Worm (Caenorhabditis elegans) whole organism, mixed stage, embryonic: ENCODE measurements around the gene htrl-1.
"Not testable (repeated sequence)": the region's sequence is repeated elsewhere in the genome, so short reads cannot be mapped to it uniquely, and the experiment has no call there.

ENCODE experiments used
- M03D4.4 ChIP-seq: sonication (generic microtip); optimal IDR thresholded peaks from 2 replicates; lab custom pipeline; 2017; ENCODE audit warnings: mild to moderate bottlenecking, missing genetic modification characterization, missing compliant biosample characterization
- bed-3 ChIP-seq: fragments of 200-800 bp; sonication (Bioruptor generic); optimal IDR thresholded peaks from 3 replicates; lab custom pipeline; 2018; ENCODE audit warnings: mild to moderate bottlenecking, missing genetic modification characterization, moderate library complexity, missing compliant biosample characterization
- blmp-1 ChIP-seq: fragments of 150-350 bp; optimal IDR thresholded peaks from 2 replicates; lab custom pipeline; 2014; ENCODE audit warnings: missing biosample characterization, missing genetic modification characterization
- ceh-43 ChIP-seq: fragments of 200-800 bp; sonication (Bioruptor generic); optimal IDR thresholded peaks from 2 replicates; lab custom pipeline; 2018; ENCODE audit warnings: mild to moderate bottlenecking, missing genetic modification characterization, moderate library complexity, missing compliant biosample characterization
- ceh-83 ChIP-seq: fragments of 200-800 bp; sonication (Bioruptor generic); optimal IDR thresholded peaks from 2 replicates; lab custom pipeline; 2018; ENCODE audit warnings: mild to moderate bottlenecking, missing genetic modification characterization, missing compliant biosample characterization
- ces-1 ChIP-seq: fragments of 150-350 bp; optimal IDR thresholded peaks from 2 replicates; lab custom pipeline; 2014; ENCODE audit warnings: missing biosample characterization, missing genetic modification reagents, missing genetic modification characterization
- cnd-1 ChIP-seq: fragments of 200-800 bp; sonication (Bioruptor generic); optimal IDR thresholded peaks from 2 replicates; lab custom pipeline; 2018; ENCODE audit warnings: mild to moderate bottlenecking, missing genetic modification characterization, missing compliant biosample characterization
- drap-1 ChIP-seq: fragments of 200-800 bp; sonication (Bioruptor generic); optimal IDR thresholded peaks from 3 replicates; lab custom pipeline; 2018; ENCODE audit warnings: mild to moderate bottlenecking, missing genetic modification characterization, missing compliant biosample characterization
- elt-1 ChIP-seq: sonication (generic microtip); optimal IDR thresholded peaks from 2 replicates; lab custom pipeline; 2017; ENCODE audit warnings: missing genetic modification characterization, mild to moderate bottlenecking, missing compliant biosample characterization, antibody characterized with exemption, moderate library complexity, borderline replicate concordance; ENCODE audit not compliant: insufficient read depth
- elt-3 ChIP-seq: fragments of 150-350 bp; optimal IDR thresholded peaks from 2 replicates; lab custom pipeline; 2014; ENCODE audit warnings: missing biosample characterization, missing genetic modification characterization
- ham-2 ChIP-seq: fragments of 200-800 bp; sonication (Bioruptor generic); optimal IDR thresholded peaks from 2 replicates; lab custom pipeline; 2018; ENCODE audit warnings: mild to moderate bottlenecking, missing genetic modification characterization, missing compliant biosample characterization
- hlh-1 ChIP-seq: fragments of 150-350 bp; optimal IDR thresholded peaks from 2 replicates; lab custom pipeline; 2014; ENCODE audit warnings: missing biosample characterization, missing genetic modification reagents, missing genetic modification characterization
- lin-13 ChIP-seq: fragments of 150-350 bp; optimal IDR thresholded peaks from 2 replicates; lab custom pipeline; 2014; ENCODE audit warnings: missing biosample characterization, missing genetic modification characterization
- lin-32 ChIP-seq: fragments of 200-800 bp; sonication (Bioruptor generic); optimal IDR thresholded peaks from 2 replicates; lab custom pipeline; 2018; ENCODE audit warnings: mild to moderate bottlenecking, missing genetic modification characterization, missing compliant biosample characterization
- lsy-2 ChIP-seq: fragments of 150-350 bp; optimal IDR thresholded peaks from 2 replicates; lab custom pipeline; 2014; ENCODE audit warnings: missing biosample characterization, missing genetic modification characterization
- mab-5 ChIP-seq: fragments of 150-350 bp; optimal IDR thresholded peaks from 2 replicates; lab custom pipeline; 2014; ENCODE audit warnings: missing biosample characterization, missing genetic modification characterization
- mep-1 ChIP-seq: fragments of 150-350 bp; optimal IDR thresholded peaks from 2 replicates; lab custom pipeline; 2017; ENCODE audit warnings: missing biosample characterization, missing genetic modification reagents, missing genetic modification characterization, inconsistent platforms
- mls-2 ChIP-seq: sonication (generic microtip); optimal IDR thresholded peaks from 2 replicates; lab custom pipeline; 2016; ENCODE audit warnings: mild to moderate bottlenecking, missing genetic modification characterization, moderate library complexity, missing compliant biosample characterization
- nhr-12 ChIP-seq: fragments of 150-350 bp; optimal IDR thresholded peaks from 2 replicates; lab custom pipeline; 2014; ENCODE audit warnings: missing biosample characterization, missing genetic modification characterization
- nhr-2 ChIP-seq: fragments of 150-350 bp; optimal IDR thresholded peaks from 2 replicates; lab custom pipeline; 2014; ENCODE audit warnings: missing biosample characterization, missing genetic modification characterization
- nhr-28 ChIP-seq: fragments of 150-350 bp; optimal IDR thresholded peaks from 2 replicates; lab custom pipeline; 2014; ENCODE audit warnings: missing biosample characterization, missing genetic modification characterization
- nhr-76 ChIP-seq: sonication (generic microtip); optimal IDR thresholded peaks from 2 replicates; lab custom pipeline; 2017; ENCODE audit warnings: missing biosample characterization, missing genetic modification characterization
- sem-2 ChIP-seq: fragments of 200-800 bp; sonication (Bioruptor generic); optimal IDR thresholded peaks from 2 replicates; lab custom pipeline; 2018; ENCODE audit warnings: mild to moderate bottlenecking, missing genetic modification characterization, missing compliant biosample characterization
- snpc-4 ChIP-seq: fragments of 150-350 bp; optimal IDR thresholded peaks from 2 replicates; lab custom pipeline; 2014; ENCODE audit warnings: missing biosample characterization, missing genetic modification characterization
- sptf-1 ChIP-seq: sonication (generic microtip); optimal IDR thresholded peaks from 2 replicates; lab custom pipeline; 2017; ENCODE audit warnings: mild to moderate bottlenecking, missing genetic modification characterization, moderate library complexity, missing compliant biosample characterization
- tbx-8 ChIP-seq: fragments of 200-800 bp; sonication (Bioruptor generic); optimal IDR thresholded peaks from 2 replicates; lab custom pipeline; 2018; ENCODE audit warnings: mild to moderate bottlenecking, missing genetic modification characterization, moderate library complexity, missing compliant biosample characterization
- unc-120 ChIP-seq: sonication (generic microtip); optimal IDR thresholded peaks from 2 replicates; lab custom pipeline; 2017; ENCODE audit warnings: missing genetic modification characterization, missing compliant biosample characterization; ENCODE audit not compliant: poor library complexity, severe bottlenecking
- unc-39 ChIP-seq: fragments of 150-350 bp; optimal IDR thresholded peaks from 2 replicates; lab custom pipeline; 2014; ENCODE audit warnings: missing biosample characterization, missing genetic modification characterization
- unc-62 ChIP-seq: fragments of 150-350 bp; optimal IDR thresholded peaks from 2 replicates; lab custom pipeline; 2014; ENCODE audit warnings: missing biosample characterization, missing genetic modification reagents, missing genetic modification characterization
- zip-8 ChIP-seq: fragments of 150-350 bp; optimal IDR thresholded peaks from 2 replicates; lab custom pipeline; 2014; ENCODE audit warnings: missing biosample characterization, missing genetic modification characterization
- ztf-11 ChIP-seq: fragments of 150-350 bp; optimal IDR thresholded peaks from 2 replicates; lab custom pipeline; 2014; ENCODE audit warnings: missing biosample characterization, missing genetic modification characterization

Gene htrl-1

DNA sequence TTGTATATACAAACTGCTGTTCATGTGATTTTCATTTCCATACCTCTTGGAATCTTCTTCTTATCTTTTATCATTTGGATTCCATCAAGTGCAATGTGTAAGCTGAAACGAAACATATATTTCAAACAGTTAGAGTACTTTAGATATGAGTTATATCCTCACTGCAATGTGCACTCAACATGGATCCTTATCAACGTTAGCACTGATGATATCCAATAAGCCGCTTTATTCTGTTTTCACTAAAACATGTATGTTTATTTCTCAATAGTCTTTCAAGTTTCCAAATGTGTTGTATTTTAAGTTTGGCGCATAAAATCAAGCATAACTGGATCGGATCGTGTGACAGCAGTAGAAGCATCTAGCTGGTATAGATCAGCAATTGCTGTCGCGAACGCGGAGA, 9.5 kb downstream of the htrl-1 start, which contains the start of gene T11F9.10:
T11F9.10 (plus strand) TSS at position 301 of the 400 bp plus-strand sequence.
- TF ChIP-seq lin-13 = no peak
- no peak for TF ChIP-seq ces-1
- no peak for TF ChIP-seq elt-1
- no peak for TF ChIP-seq mep-1 (tag; lab: Kevin White, UChicago)
- TF ChIP-seq elt-3 (tag; lab: Kevin White, UChicago) = no peak
- no peak for TF ChIP-seq blmp-1 (tag; lab: Kevin White, UChicago)
- no peak for TF ChIP-seq nhr-28 (tag; lab: Kevin White, UChicago)
- TF ChIP-seq cnd-1 (tag; lab: Kevin White, UChicago) = no peak
- TF ChIP-seq ceh-83 = no peak
- TF ChIP-seq mab-5 (tag; lab: Kevin White, UChicago) = no peak
- TF ChIP-seq nhr-76 = no peak
- TF ChIP-seq M03D4.4 (tag; lab: Kevin White, UChicago) = no peak
- TF ChIP-seq snpc-4 = no peak

DNA sequence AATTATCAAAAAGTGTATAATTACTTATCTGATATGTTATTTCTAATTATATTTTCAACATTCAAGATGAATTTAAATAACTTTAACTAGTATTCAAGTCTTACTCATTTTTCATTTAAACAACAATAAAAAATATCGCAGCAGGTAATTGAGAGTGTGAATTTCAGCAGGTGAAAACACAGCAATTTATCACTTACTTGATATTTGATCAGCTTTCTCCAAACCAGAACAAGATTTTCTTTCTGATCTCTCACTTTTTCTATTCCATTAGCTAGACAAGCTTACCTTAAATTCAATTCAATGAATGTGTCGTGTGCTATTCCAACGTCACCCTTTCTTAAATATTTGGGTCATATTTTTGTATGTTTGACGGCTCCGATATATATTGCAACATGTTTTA, 10.6 kb downstream of the htrl-1 start, which contains the start of gene srh-1:
srh-1 (plus strand) TSS at position 301 of the 400 bp plus-strand sequence.
- no peak for TF ChIP-seq nhr-76
- no peak for TF ChIP-seq lin-13
- no peak for TF ChIP-seq nhr-28 (tag; lab: Kevin White, UChicago)
- TF ChIP-seq lin-32 (GFP tag; lab: Kevin White, UChicago) = no peak
- no peak for TF ChIP-seq nhr-12 (tag; lab: Kevin White, UChicago)
- TF ChIP-seq bed-3 = no peak
- TF ChIP-seq sptf-1 (tag; lab: Kevin White, UChicago) = no peak
- no peak for TF ChIP-seq nhr-2
- no peak for TF ChIP-seq ham-2 (GFP tag; lab: Kevin White, UChicago)
- TF ChIP-seq ztf-11 (tag; lab: Kevin White, UChicago) = no peak
- TF ChIP-seq cnd-1 (tag; lab: Kevin White, UChicago) = no peak
- TF ChIP-seq ceh-43 (GFP tag; lab: Kevin White, UChicago) = no peak
- no peak for TF ChIP-seq lsy-2 (tag; lab: Kevin White, UChicago)
- TF ChIP-seq mls-2 = no peak
- no peak for TF ChIP-seq zip-8 (tag; lab: Kevin White, UChicago)
- TF ChIP-seq snpc-4 = no peak
- no peak for TF ChIP-seq unc-39

DNA sequence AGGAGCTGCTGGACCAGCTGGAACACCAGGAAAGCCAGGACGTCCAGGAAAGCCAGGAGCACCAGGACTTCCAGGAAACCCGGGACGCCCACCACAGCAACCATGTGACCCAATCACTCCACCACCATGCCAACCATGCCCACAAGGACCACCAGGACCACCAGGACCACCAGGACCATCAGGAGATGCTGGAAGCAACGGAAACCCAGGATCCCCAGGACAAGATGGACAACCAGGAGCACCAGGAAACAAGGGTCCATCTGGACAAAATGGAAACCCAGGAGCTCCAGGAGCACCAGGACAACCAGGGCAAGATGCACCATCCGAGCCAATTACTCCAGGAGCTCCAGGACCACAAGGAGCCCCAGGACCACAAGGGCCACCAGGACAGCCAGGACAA, 11.8 kb downstream of the htrl-1 start:
- TF ChIP-seq bed-3 (no peak), drap-1 (no peak), hlh-1 (tag; lab: Kevin White, UChicago) (no peak), mep-1 (tag; lab: Kevin White, UChicago) (no peak), ztf-11 (tag; lab: Kevin White, UChicago) (no peak), unc-120 (tag; lab: Kevin White, UChicago) (no peak), unc-62 (GFP tag; lab: Kevin White, UChicago) (no peak), cnd-1 (tag; lab: Kevin White, UChicago) (no peak), ceh-83 (no peak), blmp-1 (tag; lab: Kevin White, UChicago) (no peak), ham-2 (GFP tag; lab: Kevin White, UChicago) (no peak), ceh-43 (GFP tag; lab: Kevin White, UChicago) (no peak), unc-39 (no peak), nhr-12 (tag; lab: Kevin White, UChicago) (no peak), M03D4.4 (tag; lab: Kevin White, UChicago) (no peak), lin-32 (GFP tag; lab: Kevin White, UChicago) (no peak), nhr-28 (tag; lab: Kevin White, UChicago) (no peak), sem-2 (GFP tag; lab: Kevin White, UChicago) (no peak)

DNA sequence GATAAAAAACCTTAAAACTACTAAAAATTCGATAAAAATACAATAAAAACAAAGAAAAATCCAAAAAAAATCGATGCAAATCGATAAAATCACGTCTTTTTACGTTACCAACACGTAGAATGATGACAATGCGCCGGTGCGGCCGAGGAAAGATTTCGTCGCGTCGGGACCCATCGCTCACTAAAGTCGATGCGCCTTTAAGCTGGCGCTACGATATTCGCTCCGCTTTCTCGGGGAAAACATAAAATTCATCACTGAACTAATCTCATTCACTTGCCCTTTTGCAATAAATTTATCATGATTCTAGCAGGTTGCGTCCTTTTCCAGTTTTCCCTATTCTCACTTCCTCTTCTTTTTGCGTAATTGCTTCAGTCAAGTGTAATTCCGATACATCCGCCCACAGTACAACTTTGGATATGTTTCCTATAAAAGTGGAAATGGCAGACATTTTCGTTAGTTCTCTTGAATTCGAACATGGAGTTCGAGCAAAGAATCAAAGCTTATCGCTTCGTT, 12.5 kb downstream of the htrl-1 start, which contains the start of gene col-157:
col-157 (plus strand) TSS at position 463 of the 513 bp plus-strand sequence.
- not testable (repeated sequence) for TF ChIP-seq zip-8 (tag; lab: Kevin White, UChicago); bed-3; sptf-1 (tag; lab: Kevin White, UChicago)

DNA sequence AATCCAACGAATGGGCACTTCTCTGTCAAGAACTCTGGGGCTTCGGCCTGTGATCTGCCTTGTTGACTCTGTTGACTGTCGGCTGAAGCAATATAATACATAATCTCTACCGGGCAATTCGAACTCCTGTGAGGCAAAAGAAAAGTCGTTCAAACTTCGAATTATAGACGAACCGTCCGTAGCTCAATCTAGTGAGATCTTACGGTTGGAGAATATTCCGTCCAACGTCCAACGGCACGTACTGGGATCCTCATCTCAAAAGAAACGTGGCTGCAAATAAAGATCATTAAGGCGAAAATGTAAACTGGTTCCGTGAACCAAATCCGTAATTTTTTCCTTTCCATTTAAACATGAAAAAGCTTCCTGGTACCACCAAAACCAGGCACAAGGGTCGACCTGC, 15.4 kb downstream of the htrl-1 start, which contains the start of gene T11F9.14:
T11F9.14 (minus strand) TSS at position 101 of the 400 bp plus-strand sequence.
- TF ChIP-seq tbx-8 (GFP tag; lab: Kevin White, UChicago); ztf-11 (tag; lab: Kevin White, UChicago); lin-13: not testable (repeated sequence)
